Fruit fly (Drosophila melanogaster): ENCODE data around the gene Akh.
A peak's percentile ranks its signal among the peaks of the same experiment; 100 is the strongest.

Gene Akh

dm6 chr3L:4108844-4109494 is 32.3 kb upstream of the Akh start (continued):
- TF ChIP-seq CG17359 (tag; optimal IDR thresholded peaks at IDR 0.05) (peak; percentile 73), ind (GFP tag; optimal IDR thresholded peaks at IDR 0.05) (peak; percentile 79), btn (GFP tag; optimal IDR thresholded peaks at IDR 0.05) (peak; percentile 25), ab (GFP tag; optimal IDR thresholded peaks at IDR 0.05) (peak; percentile 33), ERR (GFP tag; optimal IDR thresholded peaks at IDR 0.05) (no peak), crol (GFP tag; IDR thresholded peaks at IDR 0.05) (no peak), Doc2 (GFP tag; IDR thresholded peaks at IDR 0.05) (no peak), z (GFP tag; IDR thresholded peaks at IDR 0.05) (no peak), nerfin-1 (tag; optimal IDR thresholded peaks at IDR 0.05) (peak; percentile 61), h (optimal IDR thresholded peaks at IDR 0.05) (no peak), twi (tag; optimal IDR thresholded peaks at IDR 0.05) (peak; percentile 79), CG17361 (GFP tag; IDR thresholded peaks at IDR 0.05) (peak; percentile 86), Taf1 (GFP tag; IDR thresholded peaks at IDR 0.05) (0 out of 2 replicates have a peak, but pooled peaks have one; percentile 18), Dad (GFP tag; optimal IDR thresholded peaks at IDR 0.05) (peak; percentile 52), CG6272 (GFP tag; IDR thresholded peaks at IDR 0.05) (peak; percentile 58), Six4 (GFP tag; optimal IDR thresholded peaks at IDR 0.05) (peak; percentile 9), CG11247 (GFP tag; IDR thresholded peaks at IDR 0.05) (peak; percentile 33; the same call in 1 of the 2 replicates), fru (optimal IDR thresholded peaks at IDR 0.05) (no peak), ssp (GFP tag; IDR thresholded peaks at IDR 0.05) (peak; percentile 25; the same call in 1 of the 2 replicates), en (GFP tag; optimal IDR thresholded peaks at IDR 0.05) (no peak), Chrac-16 (GFP tag; optimal IDR thresholded peaks at IDR 0.05) (peak; percentile 65), nau (GFP tag; optimal IDR thresholded peaks at IDR 0.05) (peak; percentile 54), CTCF (GFP tag; optimal IDR thresholded peaks at IDR 0.05) (no peak), CG10565 (GFP tag; optimal IDR thresholded peaks at IDR 0.05) (peak; percentile 2), CG13775 (GFP tag; optimal IDR thresholded peaks at IDR 0.05) (peak; percentile 75), eve (GFP tag; optimal IDR thresholded peaks at IDR 0.05) (no peak), CG30020 (tag; optimal IDR thresholded peaks at IDR 0.05) (peak; percentile 32), bsh (GFP tag; optimal IDR thresholded peaks at IDR 0.05) (peak; percentile 21 to 73), insv (GFP tag; optimal IDR thresholded peaks at IDR 0.05) (peak in 1 of 2 experiments; percentile 26), pum (GFP tag; optimal IDR thresholded peaks at IDR 0.05) (peak; percentile 62), CG1233 (GFP tag; optimal IDR thresholded peaks at IDR 0.05) (peak; percentile 80), jumu (GFP tag; optimal IDR thresholded peaks at IDR 0.05) (no peak), crc (GFP tag; optimal IDR thresholded peaks at IDR 0.05) (peak; percentile 74), D (optimal IDR thresholded peaks at IDR 0.05) (no peak), D (GFP tag; optimal IDR thresholded peaks at IDR 0.05) (peak; percentile 81), wdn (GFP tag; IDR thresholded peaks at IDR 0.05) (peak; percentile 63), ase (GFP tag; IDR thresholded peaks at IDR 0.05) (no peak), gfzf (GFP tag; optimal IDR thresholded peaks at IDR 0.05) (no peak), YL-1 (GFP tag; optimal IDR thresholded peaks at IDR 0.05) (no peak), gsb (GFP tag; IDR thresholded peaks at IDR 0.05) (no peak), HLH3B (GFP tag; IDR thresholded peaks at IDR 0.05) (peak; percentile 21; the same call in 1 of the 2 replicates), CG1024 (GFP tag; IDR thresholded peaks at IDR 0.05) (no peak), CG33213 (GFP tag; optimal IDR thresholded peaks at IDR 0.05) (peak; percentile 63), scrt (GFP tag; optimal IDR thresholded peaks at IDR 0.05) (peak; percentile 40), bab2 (GFP tag; optimal IDR thresholded peaks at IDR 0.05) (peak; percentile 77), CG3163 (GFP tag; optimal IDR thresholded peaks at IDR 0.05) (no peak), CG8478 (optimal IDR thresholded peaks at IDR 0.05) (no peak), C15 (GFP tag; IDR thresholded peaks at IDR 0.05) (no peak), so (GFP tag; IDR thresholded peaks at IDR 0.05) (peak; percentile 56; the same call in 2 of the 3 replicates), CG17612 (GFP tag; IDR thresholded peaks at IDR 0.05) (no peak), br (optimal IDR thresholded peaks at IDR 0.05) (no peak), Eip74EF (GFP tag; optimal IDR thresholded peaks at IDR 0.05) (peak in 1 of 2 experiments; percentile 80), CG8924 (tag; optimal IDR thresholded peaks at IDR 0.05) (peak; percentile 84)

Measured in whole organism, embryonic.